Fruit fly (Drosophila melanogaster) whole organism, pupa: ENCODE data around the gene H15.

Source experiments
- CG10348 ChIP-seq: fragments of 200-800 bp; sonication (Bioruptor generic); IDR thresholded peaks from 2 replicates; pipeline ENCODE4 v1.3.6; 2022; ENCODE audit warnings: missing biosample characterization, missing genetic modification characterization
- CG12605 ChIP-seq: fragments of 200-800 bp; sonication (Bioruptor generic); IDR thresholded peaks from 2 replicates; pipeline ENCODE4 v1.3.6; 2022; ENCODE audit warnings: missing biosample characterization, missing genetic modification characterization
- CG13204 ChIP-seq: fragments of 200-800 bp; sonication (Bioruptor generic); optimal IDR thresholded peaks from 2 replicates; lab custom pipeline; 2018; ENCODE audit warnings: missing biosample characterization, mild to moderate bottlenecking, missing genetic modification characterization, moderate library complexity
- CG14655 ChIP-seq: fragments of 200-800 bp; sonication (Bioruptor generic); optimal IDR thresholded peaks from 3 replicates; lab custom pipeline; 2017; ENCODE audit warnings: mild to moderate bottlenecking, missing biosample characterization, missing genetic modification reagents, missing genetic modification characterization
- CG15710 ChIP-seq: fragments of 200-800 bp; sonication (Bioruptor generic); optimal IDR thresholded peaks from 2 replicates; lab custom pipeline; 2018; ENCODE audit warnings: missing biosample characterization, mild to moderate bottlenecking, missing genetic modification characterization, moderate library complexity
- CG17806 ChIP-seq: fragments of 200-800 bp; sonication (Bioruptor generic); optimal IDR thresholded peaks from 2 replicates; lab custom pipeline; 2018; ENCODE audit warnings: missing biosample characterization, mild to moderate bottlenecking, missing genetic modification characterization, moderate library complexity
- CG32121 ChIP-seq: fragments of 200-800 bp; sonication (Bioruptor generic); IDR thresholded peaks from 2 replicates; pipeline ENCODE4 v1.3.6; 2022; ENCODE audit warnings: missing biosample characterization, missing genetic modification characterization
- CG34367 ChIP-seq: fragments of 200-800 bp; sonication (Bioruptor generic); optimal IDR thresholded peaks from 2 replicates; lab custom pipeline; 2018; ENCODE audit warnings: missing biosample characterization, mild to moderate bottlenecking, missing genetic modification characterization
- CG4496 ChIP-seq: fragments of 200-800 bp; sonication (Bioruptor generic); IDR thresholded peaks from 3 replicates; pipeline ENCODE4 v1.3.6; 2022; ENCODE audit warnings: missing biosample characterization, missing genetic modification characterization
- CG8159 ChIP-seq: fragments of 200-800 bp; sonication (Bioruptor generic); optimal IDR thresholded peaks from 3 replicates; lab custom pipeline; 2018; ENCODE audit warnings: missing biosample characterization, mild to moderate bottlenecking, missing genetic modification characterization, moderate library complexity
- CG8301 ChIP-seq: fragments of 200-800 bp; sonication (Bioruptor generic); optimal IDR thresholded peaks from 2 replicates; lab custom pipeline; 2018; ENCODE audit warnings: missing biosample characterization, mild to moderate bottlenecking, missing genetic modification characterization
- CG9948 ChIP-seq: fragments of 200-800 bp; sonication (Bioruptor generic); optimal IDR thresholded peaks from 2 replicates; lab custom pipeline; 2018; ENCODE audit warnings: missing biosample characterization, mild to moderate bottlenecking, missing genetic modification characterization, moderate library complexity
- D1 ChIP-seq: fragments of 200-800 bp; sonication (Bioruptor generic); optimal IDR thresholded peaks from 2 replicates; lab custom pipeline; 2018; ENCODE audit warnings: missing biosample characterization, mild to moderate bottlenecking, missing genetic modification characterization, moderate library complexity
- EcR ChIP-seq: fragments of 200-800 bp; sonication (Bioruptor generic); optimal IDR thresholded peaks from 3 replicates; lab custom pipeline; 2019; ENCODE audit warnings: missing biosample characterization, missing genetic modification characterization, mild to moderate bottlenecking, moderate library complexity, missing genetic modification reagents
- Ets98B ChIP-seq: fragments of 200-800 bp; sonication (Bioruptor generic); IDR thresholded peaks from 2 replicates; pipeline ENCODE4 v1.3.6; 2022; ENCODE audit warnings: missing biosample characterization, missing genetic modification characterization
- Pif1A ChIP-seq: fragments of 200-800 bp; sonication (Bioruptor generic); optimal IDR thresholded peaks from 3 replicates; lab custom pipeline; 2016; ENCODE audit warnings: missing biosample characterization, missing genetic modification characterization
- Pif1B ChIP-seq: fragments of 200-800 bp; sonication (Bioruptor generic); optimal IDR thresholded peaks from 3 replicates; lab custom pipeline; 2016; ENCODE audit warnings: missing biosample characterization, missing genetic modification characterization
- Snoo ChIP-seq: fragments of 200-800 bp; sonication (Bioruptor generic); optimal IDR thresholded peaks from 3 replicates; lab custom pipeline; 2017; ENCODE audit warnings: missing biosample characterization, mild to moderate bottlenecking, missing genetic modification characterization, inconsistent platforms
- fd96Ca ChIP-seq: fragments of 200-800 bp; sonication (Bioruptor generic); IDR thresholded peaks from 3 replicates; pipeline ENCODE4 v1.3.6; 2022; ENCODE audit warnings: missing biosample characterization, missing genetic modification characterization
- gl ChIP-seq: fragments of 200-800 bp; sonication (Bioruptor generic); optimal IDR thresholded peaks from 2 replicates; lab custom pipeline; 2018; ENCODE audit warnings: missing biosample characterization, mild to moderate bottlenecking, missing genetic modification characterization
- rn ChIP-seq: fragments of 200-800 bp; sonication (Bioruptor generic); IDR thresholded peaks from 2 replicates; pipeline ENCODE4 v1.3.6; 2022; ENCODE audit warnings: missing biosample characterization, missing genetic modification characterization

Gene H15

dm6 chr2L:5403552-5404330 is at the start of gene H15:
Gene H15 (plus strand): TSS chr2L:5404280.
- TF ChIP-seq CG13204 (GFP tag; lab: Kevin White, UChicago): no peak
- TF ChIP-seq CG4496: no peak
- peak; percentile 64 for TF ChIP-seq D1
- TF ChIP-seq CG32121 (GFP tag; lab: Robert Waterston, UW): no peak
- TF ChIP-seq CG34367: no peak
- TF ChIP-seq fd96Ca (GFP tag; lab: Robert Waterston, UW): 0 out of 3 replicates have a peak, but pooled peaks have one; percentile 21
- TF ChIP-seq CG17806 (tag; lab: Kevin White, UChicago): no peak
- no peak for TF ChIP-seq CG14655 (GFP tag; lab: Kevin White, UChicago)
- no peak for TF ChIP-seq CG12605 (GFP tag; lab: Robert Waterston, UW)
- TF ChIP-seq Ets98B (GFP tag; lab: Robert Waterston, UW): no peak
- TF ChIP-seq EcR: no peak
- TF ChIP-seq rn (GFP tag; lab: Robert Waterston, UW): no peak
- no peak for TF ChIP-seq CG8301 (tag; lab: Kevin White, UChicago)
- no peak for TF ChIP-seq CG9948
- TF ChIP-seq, all 21 proteins: peak for 2

DNA sequence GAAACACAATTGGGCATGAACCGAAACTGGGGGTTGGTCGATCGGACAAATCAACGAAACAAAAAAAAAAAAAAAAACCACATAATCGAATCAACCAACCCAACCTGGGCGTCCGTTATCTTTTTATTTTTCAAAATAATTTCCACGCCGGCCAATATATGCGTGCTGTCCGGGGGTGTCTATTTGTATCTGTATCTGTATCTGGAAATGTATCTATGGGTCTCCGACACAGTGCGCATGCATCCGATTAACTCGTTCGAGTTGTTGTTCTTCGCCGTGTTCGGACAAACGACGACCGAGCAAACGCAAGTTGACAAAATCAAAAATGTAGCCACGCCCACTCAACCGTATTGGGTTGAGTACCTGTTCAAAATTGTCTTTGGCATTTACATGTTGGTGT is 41.7 kb upstream of the H15 start:
- TF ChIP-seq CG8159 (tag; lab: Kevin White, UChicago) (no peak), CG4496 (no peak), Snoo (tag; lab: Kevin White, UChicago) (no peak), Pif1A (GFP tag; lab: Kevin White, UChicago) (no peak), fd96Ca (GFP tag; lab: Robert Waterston, UW) (no peak), CG10348 (GFP tag; lab: Robert Waterston, UW) (no peak), CG14655 (GFP tag; lab: Kevin White, UChicago) (no peak), CG12605 (GFP tag; lab: Robert Waterston, UW) (no peak), CG13204 (GFP tag; lab: Kevin White, UChicago) (no peak), CG8301 (tag; lab: Kevin White, UChicago) (no peak), CG15710 (tag; lab: Kevin White, UChicago) (no peak), CG32121 (GFP tag; lab: Robert Waterston, UW) (no peak)

dm6 chr2L:5365841-5366240 is 38.2 kb upstream of the H15 start:
- no peak for TF ChIP-seq CG14655 (GFP tag; lab: Kevin White, UChicago)
- TF ChIP-seq CG13204 (GFP tag; lab: Kevin White, UChicago): no peak
- no peak for TF ChIP-seq fd96Ca (GFP tag; lab: Robert Waterston, UW)
- no peak for TF ChIP-seq CG8301 (tag; lab: Kevin White, UChicago)
- no peak for TF ChIP-seq Ets98B (GFP tag; lab: Robert Waterston, UW)
- TF ChIP-seq gl (tag; lab: Kevin White, UChicago): no peak
- TF ChIP-seq CG32121 (GFP tag; lab: Robert Waterston, UW): no peak

DNA sequence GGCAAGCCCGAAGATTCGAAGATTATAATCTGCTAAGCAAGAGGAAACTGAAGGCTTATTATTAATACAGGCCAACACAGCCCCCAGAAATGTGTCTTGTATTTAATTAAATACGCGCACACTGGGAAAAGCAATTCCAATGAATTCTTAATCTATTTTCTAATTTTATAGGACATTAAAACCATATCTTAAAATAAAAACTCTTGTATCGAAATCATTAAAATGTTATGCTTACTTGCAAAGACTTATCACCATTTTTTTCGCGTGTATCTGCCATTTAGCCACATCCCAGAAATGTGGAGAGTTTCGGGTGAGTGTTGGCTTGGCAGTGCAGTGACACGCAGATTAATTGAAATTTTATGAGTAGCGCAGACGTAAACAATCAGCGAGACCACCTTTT is 36.1 kb upstream of the H15 start:
- TF ChIP-seq CG17806 (tag; lab: Kevin White, UChicago) (no peak), CG8301 (tag; lab: Kevin White, UChicago) (no peak), Ets98B (GFP tag; lab: Robert Waterston, UW) (no peak), CG8159 (tag; lab: Kevin White, UChicago) (no peak)

DNA sequence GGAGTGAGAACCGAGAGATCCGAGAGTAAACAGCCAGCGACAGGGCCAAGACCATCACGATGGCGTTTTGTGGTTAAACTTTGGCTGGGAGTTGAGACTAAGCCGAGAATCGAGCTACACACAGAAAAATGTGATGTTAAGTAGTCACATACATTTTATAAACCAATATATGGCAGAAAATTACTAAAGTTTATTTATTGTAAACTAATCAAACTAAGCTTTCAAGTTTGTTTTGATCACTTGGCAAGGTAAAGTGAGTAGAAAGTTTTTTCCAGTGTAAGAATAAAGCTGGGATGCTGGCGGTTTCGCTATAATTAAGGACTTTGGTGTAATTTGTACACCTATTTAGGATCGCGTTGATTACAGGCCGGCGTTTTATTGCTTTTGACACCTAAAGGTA is 31.5 kb upstream of the H15 start:
- TF ChIP-seq Ets98B (GFP tag; lab: Robert Waterston, UW): no peak
- peak; percentile 82 for TF ChIP-seq CG8159 (tag; lab: Kevin White, UChicago)
- no peak for TF ChIP-seq CG4496
- TF ChIP-seq CG13204 (GFP tag; lab: Kevin White, UChicago): peak; percentile 53
- no peak for TF ChIP-seq EcR
- TF ChIP-seq Pif1A (GFP tag; lab: Kevin White, UChicago): peak; percentile 58
- TF ChIP-seq CG17806 (tag; lab: Kevin White, UChicago): peak; percentile 82
- no peak for TF ChIP-seq Snoo (tag; lab: Kevin White, UChicago)
- TF ChIP-seq CG10348 (GFP tag; lab: Robert Waterston, UW): no peak
- TF ChIP-seq Pif1B (GFP tag; lab: Kevin White, UChicago): peak; percentile 13
- peak; percentile 59 for TF ChIP-seq CG14655 (GFP tag; lab: Kevin White, UChicago)
- peak; percentile 35; the same call in 1 of the 2 replicates for TF ChIP-seq CG12605 (GFP tag; lab: Robert Waterston, UW)
- TF ChIP-seq CG9948: peak; percentile 77
- no peak for TF ChIP-seq CG32121 (GFP tag; lab: Robert Waterston, UW)
- no peak for TF ChIP-seq rn (GFP tag; lab: Robert Waterston, UW)
- peak; percentile 84 for TF ChIP-seq CG34367
- TF ChIP-seq CG8301 (tag; lab: Kevin White, UChicago): peak; percentile 17
- peak; percentile 30 for TF ChIP-seq D1
- TF ChIP-seq gl (tag; lab: Kevin White, UChicago): peak; percentile 58
- no peak for TF ChIP-seq fd96Ca (GFP tag; lab: Robert Waterston, UW)
- TF ChIP-seq CG15710 (tag; lab: Kevin White, UChicago): peak; percentile 81

- TF ChIP-seq CG15710 (tag; lab: Kevin White, UChicago) (peak; percentile 33), Ets98B (GFP tag; lab: Robert Waterston, UW) (no peak), CG4496 (no peak), CG13204 (GFP tag; lab: Kevin White, UChicago) (no peak), CG9948 (peak; percentile 39), EcR (no peak), CG10348 (GFP tag; lab: Robert Waterston, UW) (no peak), D1 (no peak), fd96Ca (GFP tag; lab: Robert Waterston, UW) (no peak), CG8301 (tag; lab: Kevin White, UChicago) (no peak), Snoo (tag; lab: Kevin White, UChicago) (no peak), Pif1B (GFP tag; lab: Kevin White, UChicago) (peak; percentile 18), CG12605 (GFP tag; lab: Robert Waterston, UW) (no peak), CG14655 (GFP tag; lab: Kevin White, UChicago) (peak; percentile 65), CG17806 (tag; lab: Kevin White, UChicago) (peak; percentile 41), rn (GFP tag; lab: Robert Waterston, UW) (no peak), CG32121 (GFP tag; lab: Robert Waterston, UW) (no peak), CG34367 (peak; percentile 9), gl (tag; lab: Kevin White, UChicago) (no peak), Pif1A (GFP tag; lab: Kevin White, UChicago) (no peak), CG8159 (tag; lab: Kevin White, UChicago) (peak; percentile 60)
Measured at dm6 chr2L:5374216-5374615, 29.9 kb upstream of the H15 start.
